Worm (Caenorhabditis elegans) whole organism, L4 larva: ENCODE data around the gene nfyb-1.

ENCODE experiments used
- T26A8.4 ChIP-seq: fragments of 200-800 bp; sonication (Bioruptor generic); IDR thresholded peaks from 2 replicates; pipeline ENCODE4 v1.3.6; 2022; ENCODE audit warnings: missing genetic modification characterization, missing compliant biosample characterization
- Y48G9A.11 ChIP-seq: fragments of 200-800 bp; sonication (Bioruptor generic); IDR thresholded peaks from 2 replicates; pipeline ENCODE4 v1.3.6; 2022; ENCODE audit warnings: missing genetic modification reagents, missing genetic modification characterization, missing compliant biosample characterization
- Y5F2A.4 ChIP-seq: fragments of 200-800 bp; sonication (Bioruptor generic); optimal IDR thresholded peaks from 2 replicates; lab custom pipeline; 2018; ENCODE audit warnings: mild to moderate bottlenecking, missing genetic modification characterization, missing compliant biosample characterization
- aha-1 ChIP-seq: fragments of 150-350 bp; peaks from one replicate; lab custom pipeline; 2014; ENCODE audit warnings: missing biosample characterization, missing genetic modification characterization
- attf-4 ChIP-seq: sonication (generic microtip); optimal IDR thresholded peaks from 3 replicates; lab custom pipeline; 2017; ENCODE audit warnings: missing biosample characterization, missing genetic modification characterization
- ces-1 ChIP-seq: fragments of 150-350 bp; sonication (generic microtip); optimal IDR thresholded peaks from 4 replicates; lab custom pipeline; 2014; ENCODE audit warnings: missing biosample characterization, missing genetic modification reagents, missing genetic modification characterization
- daf-19 ChIP-seq: fragments of 200-800 bp; sonication (Bioruptor generic); conservative IDR thresholded peaks from 2 replicates; pipeline ENCODE4 v1.3.6; 2022; ENCODE audit warnings: missing genetic modification characterization, missing compliant biosample characterization
- daf-8 ChIP-seq: fragments of 200-800 bp; sonication (Bioruptor generic); IDR thresholded peaks from 2 replicates; pipeline ENCODE4 v1.3.6; 2022; ENCODE audit warnings: missing genetic modification characterization, missing compliant biosample characterization
- dmd-8 ChIP-seq: fragments of 200-800 bp; sonication (Bioruptor generic); IDR thresholded peaks from 2 replicates; pipeline ENCODE4 v1.3.6; 2022; ENCODE audit warnings: missing genetic modification characterization, missing compliant biosample characterization
- dmd-9 ChIP-seq: fragments of 200-800 bp; sonication (Bioruptor generic); IDR thresholded peaks from 2 replicates; pipeline ENCODE4 v1.3.6; 2022; ENCODE audit warnings: missing genetic modification reagents, missing genetic modification characterization, missing compliant biosample characterization
- dpl-1 ChIP-seq: fragments of 150-350 bp; optimal IDR thresholded peaks from 2 replicates; lab custom pipeline; 2014; ENCODE audit warnings: missing biosample characterization, missing genetic modification reagents, missing genetic modification characterization
- fos-1 ChIP-seq: fragments of 150-350 bp; optimal IDR thresholded peaks from 2 replicates; lab custom pipeline; 2014; ENCODE audit warnings: missing biosample characterization, missing genetic modification characterization
- hif-1 ChIP-seq, 2 experiments: sonication (generic microtip); optimal IDR thresholded peaks; 2 replicates each; lab custom pipeline; 2016 to 2017; ENCODE audit warnings: missing compliant biosample characterization in 2 of 2, missing genetic modification characterization in 2 of 2, missing genetic modification reagents in 2 of 2, missing genotype in 2 of 2, mild to moderate bottlenecking in 1 of 2
- hlh-30 ChIP-seq: sonication (generic microtip); optimal IDR thresholded peaks from 2 replicates; lab custom pipeline; 2017; ENCODE audit warnings: antibody characterized with exemption, mild to moderate bottlenecking, missing genetic modification characterization, missing compliant biosample characterization; ENCODE audit not compliant: insufficient read depth
- hmg-1.1 ChIP-seq: fragments of 200-800 bp; sonication (Bioruptor generic); IDR thresholded peaks from 2 replicates; pipeline ENCODE4 v1.3.6; 2022; ENCODE audit warnings: missing genetic modification reagents, missing genetic modification characterization, missing compliant biosample characterization
- lin-13 ChIP-seq: fragments of 150-350 bp; optimal IDR thresholded peaks from 2 replicates; lab custom pipeline; 2014; ENCODE audit warnings: missing biosample characterization, missing genetic modification reagents, missing genetic modification characterization
- lin-29 ChIP-seq: fragments of 200-800 bp; sonication (Bioruptor generic); IDR thresholded peaks from 2 replicates; pipeline ENCODE4 v1.3.6; 2022; ENCODE audit warnings: missing genetic modification reagents, missing genetic modification characterization, missing compliant biosample characterization
- lin-38 ChIP-seq: fragments of 200-800 bp; sonication (Bioruptor generic); IDR thresholded peaks from 2 replicates; pipeline ENCODE4 v1.3.6; 2022; ENCODE audit warnings: missing genetic modification reagents, missing genetic modification characterization, missing compliant biosample characterization
- lir-3 ChIP-seq: sonication (generic microtip); optimal IDR thresholded peaks from 2 replicates; lab custom pipeline; 2016; ENCODE audit warnings: mild to moderate bottlenecking, missing genetic modification characterization, missing compliant biosample characterization
- lsy-2 ChIP-seq, 2 experiments: fragments of 150-350 bp in 1 of 2; sonication (generic microtip) in 1 of 2; optimal IDR thresholded peaks; 2 replicates each; lab custom pipeline; 2014 to 2017; ENCODE audit warnings: missing biosample characterization in 2 of 2, missing genetic modification characterization in 2 of 2
- madf-9 ChIP-seq: fragments of 200-800 bp; sonication (Bioruptor generic); conservative IDR thresholded peaks from 2 replicates; pipeline ENCODE4 v1.3.6; 2022; ENCODE audit warnings: missing genetic modification reagents, missing genetic modification characterization, missing compliant biosample characterization
- mdt-29 ChIP-seq: fragments of 200-800 bp; sonication (Bioruptor generic); IDR thresholded peaks from 2 replicates; pipeline ENCODE4 v1.3.6; 2022; ENCODE audit warnings: missing genetic modification reagents, missing genetic modification characterization, missing compliant biosample characterization
- mep-1 ChIP-seq: fragments of 150-350 bp; sonication (generic microtip); optimal IDR thresholded peaks from 3 replicates; lab custom pipeline; 2014; ENCODE audit warnings: missing biosample characterization, missing genetic modification characterization
- mxl-3 ChIP-seq: fragments of 200-800 bp; sonication (Bioruptor generic); optimal IDR thresholded peaks from 2 replicates; lab custom pipeline; 2018; ENCODE audit warnings: mild to moderate bottlenecking, missing genetic modification characterization, missing compliant biosample characterization
- nhr-10 ChIP-seq: fragments of 150-350 bp; optimal IDR thresholded peaks from 2 replicates; lab custom pipeline; 2014; ENCODE audit warnings: missing biosample characterization, missing genetic modification characterization
- nhr-11 ChIP-seq: fragments of 150-350 bp; optimal IDR thresholded peaks from 2 replicates; lab custom pipeline; 2014; ENCODE audit warnings: missing biosample characterization, missing genetic modification characterization
- nhr-42 ChIP-seq: fragments of 200-800 bp; sonication (Bioruptor generic); IDR thresholded peaks from 2 replicates; pipeline ENCODE4 v1.3.6; 2022; ENCODE audit warnings: missing genetic modification characterization, missing compliant biosample characterization
- rbr-2 ChIP-seq: sonication (generic microtip); optimal IDR thresholded peaks from 2 replicates; lab custom pipeline; 2016; ENCODE audit warnings: missing genotype, missing genetic modification characterization, missing compliant biosample characterization
- set-16 ChIP-seq: fragments of 200-800 bp; sonication (Bioruptor generic); IDR thresholded peaks from 2 replicates; pipeline ENCODE4 v1.3.6; 2022; ENCODE audit warnings: missing genetic modification reagents, missing genetic modification characterization, missing compliant biosample characterization
- snpc-4 ChIP-seq: fragments of 150-350 bp; optimal IDR thresholded peaks from 2 replicates; lab custom pipeline; 2014; ENCODE audit warnings: missing biosample characterization, missing genetic modification characterization
- spr-1 ChIP-seq: sonication (generic microtip); optimal IDR thresholded peaks from 2 replicates; lab custom pipeline; 2016; ENCODE audit warnings: mild to moderate bottlenecking, missing genetic modification characterization, missing compliant biosample characterization
- spr-3 ChIP-seq: fragments of 200-800 bp; sonication (Bioruptor generic); optimal IDR thresholded peaks from 2 replicates; lab custom pipeline; 2018; ENCODE audit warnings: mild to moderate bottlenecking, missing genetic modification characterization, missing compliant biosample characterization
- tra-1 ChIP-seq: fragments of 200-800 bp; sonication (Bioruptor generic); IDR thresholded peaks from 2 replicates; pipeline ENCODE4 v1.3.6; 2022; ENCODE audit warnings: missing genetic modification reagents, missing genetic modification characterization, missing compliant biosample characterization
- unc-130 ChIP-seq: sonication (generic microtip); optimal IDR thresholded peaks from 2 replicates; lab custom pipeline; 2016; ENCODE audit warnings: missing genetic modification reagents, missing genetic modification characterization, missing compliant biosample characterization
- unc-62 ChIP-seq, 3 experiments: fragments of 150-350 bp in 1 of 3; sonication (generic microtip); optimal IDR thresholded peaks in 2 of 3; peaks in 1 of 3; 1 replicate in 1 of 3; 2 replicates in 2 of 3; lab custom pipeline; 2014 to 2017; ENCODE audit warnings: missing biosample characterization in 3 of 3, missing genetic modification characterization in 3 of 3, missing genetic modification reagents in 3 of 3, missing genotype in 1 of 3

Gene nfyb-1

ce11 chrII:508603-509002 lies 41.4 kb upstream of the nfyb-1 start:
- peak in 1 of 2 experiments; percentile 97 for TF ChIP-seq unc-62 (GFP tag; optimal IDR thresholded peaks at IDR 0.05 in 1 of 2; lab: Kevin White, UChicago)
- TF ChIP-seq unc-62 (tag; optimal IDR thresholded peaks at IDR 0.05; lab: Kevin White, UChicago), result no peak
- TF ChIP-seq lin-13 (GFP tag; lab: Kevin White, UChicago), result no peak
- TF ChIP-seq dmd-8, result no peak

ce11 chrII:506069-506468 lies 38.9 kb upstream of the nfyb-1 start:
- TF ChIP-seq set-16 (GFP tag; lab: Robert Waterston, UW), result no peak
- TF ChIP-seq T26A8.4, result peak; percentile 56; the same call in 1 of the 2 replicates
- TF ChIP-seq dpl-1 (GFP tag; lab: Kevin White, UChicago), result peak; percentile 48
- TF ChIP-seq mdt-29, result no peak
- peak; percentile 25 for TF ChIP-seq rbr-2 (tag; lab: Kevin White, UChicago)
- no peak for TF ChIP-seq lin-13 (GFP tag; lab: Kevin White, UChicago)
- peak; percentile 63 for TF ChIP-seq hmg-1.1 (GFP tag; lab: Robert Waterston, UW)
- TF ChIP-seq dmd-8, result no peak
- TF ChIP-seq hlh-30 (tag; lab: Kevin White, UChicago), result peak; percentile 66
- TF ChIP-seq unc-62 (GFP tag; optimal IDR thresholded peaks at IDR 0.05 in 1 of 2; lab: Kevin White, UChicago), result peak in 1 of 2 experiments; percentile 96
- no peak for TF ChIP-seq unc-62 (tag; optimal IDR thresholded peaks at IDR 0.05; lab: Kevin White, UChicago)
- TF ChIP-seq lin-38 (GFP tag; lab: Robert Waterston, UW), result peak; percentile 78
- TF ChIP-seq Y48G9A.11 (GFP tag; lab: Robert Waterston, UW), result no peak
- no peak for TF ChIP-seq daf-19
- no peak for TF ChIP-seq spr-3 (GFP tag; lab: Kevin White, UChicago)
- peak; percentile 61 for TF ChIP-seq aha-1 (tag; lab: Kevin White, UChicago)

ce11 chrII:502638-503037 lies 35.5 kb upstream of the nfyb-1 start:
- TF ChIP-seq snpc-4 (tag; lab: Kevin White, UChicago) (no peak), mxl-3 (GFP tag; lab: Kevin White, UChicago) (no peak), unc-62 (GFP tag; optimal IDR thresholded peaks at IDR 0.05 in 1 of 2; lab: Kevin White, UChicago) (peak in 1 of 2 experiments; percentile 82), unc-62 (tag; optimal IDR thresholded peaks at IDR 0.05; lab: Kevin White, UChicago) (no peak), aha-1 (tag; lab: Kevin White, UChicago) (peak; percentile 60), tra-1 (no peak), attf-4 (no peak)

ce11 chrII:495124-495523 lies 28.0 kb upstream of the nfyb-1 start, which contains the start of gene sms-5:
Gene sms-5, plus strand, starts transcription at chrII:495424.
- no peak for TF ChIP-seq nhr-11
- no peak for TF ChIP-seq madf-9
- no peak for TF ChIP-seq dmd-9
- TF ChIP-seq daf-19, result no peak
- TF ChIP-seq mdt-29, result no peak
- TF ChIP-seq nhr-10 (tag; lab: Kevin White, UChicago), result no peak
- TF ChIP-seq ces-1 (GFP tag; lab: Kevin White, UChicago), result no peak
- TF ChIP-seq daf-8 (GFP tag; lab: Robert Waterston, UW), result no peak
- TF ChIP-seq Y5F2A.4 (GFP tag; lab: Kevin White, UChicago), result no peak
- no peak for TF ChIP-seq spr-1
- no peak for TF ChIP-seq lir-3
- no peak for TF ChIP-seq lsy-2 (tag; optimal IDR thresholded peaks at IDR 0.05; lab: Kevin White, UChicago)
- TF ChIP-seq, all 104 proteins: peak for 0

DNA sequence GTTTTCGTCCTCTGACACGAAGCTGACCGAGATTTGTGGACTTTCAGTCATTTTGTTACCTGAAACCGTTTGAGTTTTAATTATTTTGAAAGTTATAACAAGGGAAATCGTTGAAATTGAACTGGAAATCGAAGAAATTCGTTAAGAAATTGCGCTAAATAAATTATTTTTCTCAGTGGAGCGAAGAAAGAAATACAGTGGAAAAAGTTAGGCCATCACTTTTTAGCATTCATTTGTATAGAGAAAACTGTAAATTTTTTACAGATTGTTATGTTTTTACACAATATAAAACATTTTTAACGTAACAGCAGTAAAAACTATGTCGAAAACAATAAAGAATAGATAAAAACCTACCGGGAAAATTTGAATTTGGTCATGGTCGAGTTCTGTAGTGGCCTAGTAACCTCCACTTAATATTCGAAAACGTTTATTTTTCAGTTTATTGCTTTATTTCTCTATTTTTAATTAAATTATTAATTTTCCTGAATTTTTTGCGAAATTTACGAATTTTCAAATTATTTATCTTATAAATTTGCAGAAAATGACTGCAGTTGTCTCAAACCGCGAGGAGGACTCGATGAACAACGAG lies 17.3 kb upstream of the nfyb-1 start, which contains the start of the genes gldi-1 and prp-21:
Gene gldi-1 (minus strand): TSS at position 51 of the 589 bp plus-strand sequence.
Gene prp-21 (plus strand): TSS at position 539 of the 589 bp plus-strand sequence.
- peak; percentile 60 for TF ChIP-seq lin-38 (GFP tag; lab: Robert Waterston, UW)
- peak in 1 of 2 experiments; percentile 71 for TF ChIP-seq hif-1 (tag; optimal IDR thresholded peaks at IDR 0.05; lab: Kevin White, UChicago)
- TF ChIP-seq lsy-2 (tag; optimal IDR thresholded peaks at IDR 0.05; lab: Kevin White, UChicago), result peak in 1 of 2 experiments; percentile 44
- TF ChIP-seq unc-130 (GFP tag; lab: Kevin White, UChicago), result peak; percentile 9
- TF ChIP-seq mep-1, result peak; percentile 21
- peak; percentile 22 for TF ChIP-seq ces-1 (GFP tag; lab: Kevin White, UChicago)
- no peak for TF ChIP-seq lin-29
- TF ChIP-seq nhr-42 (GFP tag; lab: Robert Waterston, UW), result no peak
- TF ChIP-seq fos-1, result no peak
- TF ChIP-seq dpl-1 (GFP tag; lab: Kevin White, UChicago), result peak; percentile 46
